Fruit fly (Drosophila melanogaster) whole organism, embryonic: ENCODE measurements around the gene ast.

ENCODE experiments used
- CG12236 ChIP-seq: fragments of 200-800 bp; sonication (Bioruptor generic); optimal IDR thresholded peaks from 2 replicates; lab custom pipeline; 2016; ENCODE audit warnings: missing biosample characterization, missing genetic modification characterization
- CG12391 ChIP-seq: fragments of 200-800 bp; sonication (Bioruptor generic); optimal IDR thresholded peaks from 3 replicates; lab custom pipeline; 2018; ENCODE audit warnings: missing biosample characterization, mild to moderate bottlenecking, missing genetic modification characterization, moderate library complexity
- CG13775 ChIP-seq: fragments of 200-800 bp; sonication (Bioruptor generic); optimal IDR thresholded peaks from 3 replicates; lab custom pipeline; 2017; ENCODE audit warnings: missing biosample characterization, mild to moderate bottlenecking, missing genetic modification characterization
- CG18011 ChIP-seq: fragments of 200-800 bp; sonication (Bioruptor generic); optimal IDR thresholded peaks from 2 replicates; lab custom pipeline; 2017; ENCODE audit warnings: missing biosample characterization, missing genetic modification characterization, mild to moderate bottlenecking, moderate library complexity, missing genotype
- CG18262 ChIP-seq: fragments of 200-800 bp; optimal IDR thresholded peaks from 3 replicates; lab custom pipeline; 2019; ENCODE audit warnings: missing biosample characterization, mild to moderate bottlenecking, missing genetic modification characterization, moderate library complexity
- CG1832 ChIP-seq: fragments of 200-800 bp; sonication (Bioruptor generic); optimal IDR thresholded peaks from 2 replicates; lab custom pipeline; 2017; ENCODE audit warnings: missing biosample characterization, mild to moderate bottlenecking, missing genetic modification characterization, inconsistent platforms
- CG2199 ChIP-seq: fragments of 200-800 bp; sonication (Bioruptor generic); IDR thresholded peaks from 3 replicates; pipeline ENCODE4 v1.3.6; 2022; ENCODE audit warnings: missing biosample characterization, missing genetic modification characterization
- CG31365 ChIP-seq: fragments of 200-800 bp; sonication (Bioruptor generic); optimal IDR thresholded peaks from 2 replicates; lab custom pipeline; 2018; ENCODE audit warnings: missing biosample characterization, mild to moderate bottlenecking, missing genetic modification characterization
- CG32532 ChIP-seq: fragments of 200-800 bp; sonication (Bioruptor generic); IDR thresholded peaks from 2 replicates; pipeline ENCODE4 v1.3.6; 2022; ENCODE audit warnings: missing biosample characterization, missing genetic modification characterization
- CG4328 ChIP-seq: fragments of 200-800 bp; sonication (Bioruptor generic); optimal IDR thresholded peaks from 3 replicates; lab custom pipeline; 2017; ENCODE audit warnings: missing biosample characterization, missing genetic modification reagents, missing genetic modification characterization
- CG4617 ChIP-seq: fragments of 200-800 bp; sonication (Bioruptor generic); optimal IDR thresholded peaks from 3 replicates; lab custom pipeline; 2016; ENCODE audit warnings: missing biosample characterization, missing genetic modification characterization, borderline replicate concordance
- CG4707 ChIP-seq: fragments of 200-800 bp; sonication (Bioruptor generic); optimal IDR thresholded peaks from 2 replicates; lab custom pipeline; 2018; ENCODE audit warnings: missing biosample characterization, mild to moderate bottlenecking, missing genetic modification characterization, moderate library complexity
- CG6272 ChIP-seq: fragments of 200-800 bp; sonication (Bioruptor generic); IDR thresholded peaks from 2 replicates; pipeline ENCODE4 v1.3.6; 2022; ENCODE audit warnings: missing biosample characterization, missing genetic modification characterization
- CG6765 ChIP-seq: fragments of 200-800 bp; sonication (Bioruptor generic); optimal IDR thresholded peaks from 3 replicates; lab custom pipeline; 2017; ENCODE audit warnings: missing biosample characterization, mild to moderate bottlenecking, missing genetic modification characterization
- CG7786 ChIP-seq: fragments of 200-800 bp; sonication (Bioruptor generic); optimal IDR thresholded peaks from 2 replicates; lab custom pipeline; 2016; ENCODE audit warnings: missing biosample characterization, missing genetic modification characterization
- CG8388 ChIP-seq: fragments of 200-800 bp; sonication (Bioruptor generic); optimal IDR thresholded peaks from 2 replicates; lab custom pipeline; 2019; ENCODE audit warnings: missing biosample characterization, mild to moderate bottlenecking, missing genetic modification characterization, moderate library complexity
- CG8924 ChIP-seq: fragments of 200-800 bp; optimal IDR thresholded peaks from 3 replicates; lab custom pipeline; 2019; ENCODE audit warnings: missing biosample characterization, mild to moderate bottlenecking, missing genetic modification characterization, moderate library complexity
- CrebB ChIP-seq: fragments of 200-800 bp; sonication (Bioruptor generic); optimal IDR thresholded peaks from 3 replicates; lab custom pipeline; 2018; ENCODE audit warnings: missing biosample characterization, mild to moderate bottlenecking, missing genetic modification characterization
- D ChIP-seq, 2 experiments: fragments of 200-800 bp in 1 of 2; fragments of >200 bp in 1 of 2; sonication (Bioruptor generic) in 1 of 2; optimal IDR thresholded peaks; 2 replicates in 1 of 2; 3 replicates in 1 of 2; lab custom pipeline; 2017; ENCODE audit warnings: mild to moderate bottlenecking in 1 of 2, missing biosample characterization in 1 of 2, missing genetic modification characterization in 1 of 2, missing genetic modification reagents in 1 of 2
- Dek ChIP-seq: fragments of 200-800 bp; sonication (Bioruptor generic); optimal IDR thresholded peaks from 3 replicates; lab custom pipeline; 2019; ENCODE audit warnings: missing biosample characterization, mild to moderate bottlenecking, missing genetic modification characterization, moderate library complexity
- H2.0 ChIP-seq: fragments of 200-800 bp; sonication (Bioruptor generic); IDR thresholded peaks from 2 replicates; pipeline ENCODE4 v1.3.6; 2022; ENCODE audit warnings: missing biosample characterization, missing genetic modification characterization
- Hey ChIP-seq: fragments of 200-800 bp; sonication (Bioruptor generic); optimal IDR thresholded peaks from 3 replicates; lab custom pipeline; 2018; ENCODE audit warnings: missing biosample characterization, mild to moderate bottlenecking, missing genetic modification characterization
- Jarid2 ChIP-seq: fragments of 200-800 bp; sonication (Bioruptor generic); optimal IDR thresholded peaks from 3 replicates; lab custom pipeline; 2017; ENCODE audit warnings: mild to moderate bottlenecking, missing biosample characterization, missing genetic modification reagents, missing genetic modification characterization
- MBD-R2 ChIP-seq: fragments of 200-800 bp; sonication (Bioruptor generic); IDR thresholded peaks from 2 replicates; pipeline ENCODE4 v1.3.6; 2022; ENCODE audit warnings: missing biosample characterization, missing genetic modification characterization
- Nf-YC ChIP-seq: fragments of 200-800 bp; optimal IDR thresholded peaks from 3 replicates; lab custom pipeline; 2019; ENCODE audit warnings: missing biosample characterization, mild to moderate bottlenecking, missing genetic modification characterization, moderate library complexity
- Sry-β ChIP-seq: fragments of 200-800 bp; sonication (Bioruptor generic); optimal IDR thresholded peaks from 2 replicates; lab custom pipeline; 2018; ENCODE audit warnings: missing biosample characterization, mild to moderate bottlenecking, missing genetic modification characterization, moderate library complexity
- bbx ChIP-seq: fragments of 200-800 bp; sonication (Bioruptor generic); IDR thresholded peaks from 2 replicates; pipeline ENCODE4 v1.3.6; 2022; ENCODE audit warnings: missing biosample characterization, missing genetic modification characterization; ENCODE audit not compliant: partially characterized antibody
- cg ChIP-seq: fragments of 200-800 bp; sonication (Bioruptor generic); optimal IDR thresholded peaks from 3 replicates; lab custom pipeline; 2019; ENCODE audit warnings: missing biosample characterization, mild to moderate bottlenecking, missing genetic modification characterization, moderate library complexity
- corto ChIP-seq: fragments of 200-800 bp; sonication (Bioruptor generic); optimal IDR thresholded peaks from 2 replicates; lab custom pipeline; 2016; ENCODE audit warnings: missing biosample characterization, mild to moderate bottlenecking, missing genetic modification characterization, moderate library complexity
- crol ChIP-seq: fragments of 200-800 bp; sonication (Bioruptor generic); IDR thresholded peaks from 2 replicates; pipeline ENCODE4 v1.3.6; 2022; ENCODE audit warnings: missing biosample characterization, missing genetic modification characterization
- dysf ChIP-seq: fragments of 200-800 bp; sonication (Bioruptor generic); IDR thresholded peaks from 3 replicates; pipeline ENCODE4 v1.3.6; 2022; ENCODE audit warnings: missing biosample characterization, missing genetic modification characterization
- emc ChIP-seq: fragments of 200-800 bp; sonication (Bioruptor generic); optimal IDR thresholded peaks from 2 replicates; lab custom pipeline; 2016; ENCODE audit warnings: missing biosample characterization, missing genetic modification characterization
- exex ChIP-seq: fragments of 200-800 bp; sonication (Bioruptor generic); optimal IDR thresholded peaks from 4 replicates; lab custom pipeline; 2018; ENCODE audit warnings: missing biosample characterization, mild to moderate bottlenecking, missing genetic modification characterization, moderate library complexity
- fru ChIP-seq: fragments of >200 bp; optimal IDR thresholded peaks from 2 replicates; lab custom pipeline; 2017
- hb ChIP-seq: fragments of 200-800 bp; sonication (Bioruptor generic); IDR thresholded peaks from 3 replicates; pipeline ENCODE4 v1.3.6; 2022; ENCODE audit warnings: missing biosample characterization, missing genetic modification characterization; ENCODE audit not compliant: partially characterized antibody
- inv ChIP-seq: fragments of 200-800 bp; sonication (Bioruptor generic); IDR thresholded peaks from 2 replicates; pipeline ENCODE4 v1.3.6; 2022; ENCODE audit warnings: missing biosample characterization, missing genetic modification characterization; ENCODE audit not compliant: partially characterized antibody
- kni ChIP-seq: fragments of 200-800 bp; sonication (Bioruptor generic); optimal IDR thresholded peaks from 3 replicates; lab custom pipeline; 2017; ENCODE audit warnings: mild to moderate bottlenecking, missing biosample characterization, missing genetic modification reagents, missing genetic modification characterization
- pb ChIP-seq: fragments of 200-800 bp; sonication (Bioruptor generic); optimal IDR thresholded peaks from 3 replicates; lab custom pipeline; 2016; ENCODE audit warnings: missing biosample characterization, missing genetic modification characterization
- sens ChIP-seq: fragments of 200-800 bp; sonication (Bioruptor generic); peaks from one replicate; lab custom pipeline; 2016; ENCODE audit warnings: missing biosample characterization, missing genetic modification characterization
- sens-2 ChIP-seq: fragments of 200-800 bp; sonication (Bioruptor generic); IDR thresholded peaks from 2 replicates; pipeline ENCODE4 v1.3.6; 2022; ENCODE audit warnings: missing biosample characterization, missing genetic modification characterization
- sim ChIP-seq: fragments of 200-800 bp; sonication (Bioruptor generic); IDR thresholded peaks from 2 replicates; pipeline ENCODE4 v1.3.6; 2022; ENCODE audit warnings: missing biosample characterization, missing genetic modification characterization
- sima ChIP-seq: fragments of 200-800 bp; sonication (Bioruptor generic); optimal IDR thresholded peaks from 2 replicates; lab custom pipeline; 2016; ENCODE audit warnings: missing biosample characterization, missing genetic modification characterization
- sqz ChIP-seq: fragments of 200-800 bp; sonication (Bioruptor generic); optimal IDR thresholded peaks from 3 replicates; lab custom pipeline; 2018; ENCODE audit warnings: missing biosample characterization, mild to moderate bottlenecking, missing genetic modification characterization
- ttk ChIP-seq: fragments of 200-800 bp; sonication (Bioruptor generic); IDR thresholded peaks from 2 replicates; pipeline ENCODE4 v2.1.2; 2022; ENCODE audit warnings: missing biosample characterization, missing genetic modification characterization
- tx ChIP-seq: fragments of 200-800 bp; sonication (Bioruptor generic); optimal IDR thresholded peaks from 2 replicates; lab custom pipeline; 2016; ENCODE audit warnings: missing biosample characterization, missing genetic modification characterization
- unpg ChIP-seq: fragments of 200-800 bp; sonication (Bioruptor generic); optimal IDR thresholded peaks from 3 replicates; lab custom pipeline; 2018; ENCODE audit warnings: missing biosample characterization, mild to moderate bottlenecking, missing genetic modification characterization, moderate library complexity
- wek ChIP-seq: fragments of 200-800 bp; sonication (Bioruptor generic); optimal IDR thresholded peaks from 3 replicates; lab custom pipeline; 2018; ENCODE audit warnings: missing biosample characterization, mild to moderate bottlenecking, missing genetic modification characterization, moderate library complexity

Gene ast

DNA sequence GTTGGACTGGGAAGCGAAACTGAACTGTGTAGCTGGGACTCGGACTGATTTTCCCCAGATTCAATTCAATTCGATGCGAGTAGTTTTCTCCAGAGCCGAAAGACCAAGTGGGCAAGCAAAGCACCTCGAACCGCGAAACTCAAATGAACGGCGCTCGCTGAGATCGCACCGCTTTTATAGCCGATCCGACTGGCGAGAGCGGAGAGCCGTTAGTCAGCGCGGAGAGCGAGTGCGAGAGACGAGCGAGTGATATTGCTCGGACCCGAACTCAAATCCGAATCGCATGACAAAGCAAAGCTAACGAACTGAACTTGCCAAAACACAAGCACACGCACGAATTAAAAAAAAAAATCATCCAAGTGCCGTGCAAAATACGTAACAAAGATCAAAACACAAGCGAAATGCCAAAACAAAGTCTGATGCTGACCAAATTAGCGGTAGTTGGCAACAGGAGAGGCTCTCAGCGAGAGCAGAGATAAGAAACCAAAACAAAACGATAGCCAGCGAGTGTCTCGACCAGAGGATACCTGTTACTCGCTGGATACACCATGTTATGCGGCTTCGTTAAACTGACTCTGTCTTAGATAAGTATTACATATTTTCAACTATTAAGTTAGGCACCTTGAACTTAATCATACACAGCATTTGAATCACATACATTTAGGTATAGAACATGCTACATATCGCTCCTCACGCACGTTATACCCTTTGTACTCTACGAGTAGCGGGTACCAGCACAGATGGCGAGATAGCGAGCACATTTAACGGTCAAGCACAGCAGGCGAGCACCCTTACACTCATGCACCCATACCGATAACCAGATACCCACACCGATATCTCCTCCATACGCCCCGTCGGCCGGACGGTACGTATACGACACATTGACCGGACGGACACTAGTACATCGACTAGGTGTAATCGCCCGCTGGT is 41.4 kb downstream of the ast start (continued):
- TF ChIP-seq CG4707 = no peak
- peak; percentile 50 for TF ChIP-seq fru (lab: Kevin White, UChicago)
- peak; percentile 52 for TF ChIP-seq exex (tag; lab: Kevin White, UChicago)
- no peak for TF ChIP-seq Sry-β
- TF ChIP-seq CG12236 (GFP tag; lab: Kevin White, UChicago) = no peak
- peak; percentile 29 for TF ChIP-seq Hey (tag; lab: Kevin White, UChicago)
- no peak for TF ChIP-seq wek (GFP tag; lab: Kevin White, UChicago)
- 0 out of 2 replicates have a peak, but pooled peaks have one; percentile 6 for TF ChIP-seq sens-2 (GFP tag; lab: Robert Waterston, UW)
- peak; percentile 74 for TF ChIP-seq CG12391 (tag; lab: Kevin White, UChicago)
- TF ChIP-seq CG7786 (GFP tag; lab: Kevin White, UChicago) = peak; percentile 83
- peak; percentile 57 for TF ChIP-seq CG6272 (GFP tag; lab: Robert Waterston, UW)
- TF ChIP-seq dysf (GFP tag; lab: Robert Waterston, UW) = peak; percentile 89
- peak; percentile 51 for TF ChIP-seq CG18011
- peak; percentile 59 for TF ChIP-seq tx (GFP tag; lab: Kevin White, UChicago)
- no peak for TF ChIP-seq sim (GFP tag; lab: Robert Waterston, UW)
- TF ChIP-seq CrebB (tag; lab: Kevin White, UChicago) = peak; percentile 16
- TF ChIP-seq corto (GFP tag; lab: Kevin White, UChicago) = peak; percentile 87
- peak; percentile 20; the same call in 1 of the 2 replicates for TF ChIP-seq bbx
- peak; percentile 72 for TF ChIP-seq CG13775 (GFP tag; lab: Kevin White, UChicago)
- TF ChIP-seq CG2199 (GFP tag; lab: Robert Waterston, UW) = no peak
- TF ChIP-seq sqz (GFP tag; lab: Kevin White, UChicago) = no peak
- no peak for TF ChIP-seq crol (GFP tag; lab: Robert Waterston, UW)
- TF ChIP-seq inv (GFP tag; lab: Robert Waterston, UW) = no peak
- peak; percentile 70 for TF ChIP-seq unpg (GFP tag; lab: Kevin White, UChicago)
- peak; percentile 70 for TF ChIP-seq Jarid2 (GFP tag; lab: Kevin White, UChicago)
- peak; percentile 83 for TF ChIP-seq CG32532 (GFP tag; lab: Robert Waterston, UW)
- TF ChIP-seq CG31365 = no peak
- TF ChIP-seq MBD-R2 (GFP tag; lab: Robert Waterston, UW) = peak; percentile 44; the same call in 1 of the 2 replicates
- TF ChIP-seq pb (GFP tag; lab: Kevin White, UChicago) = no peak
- no peak for TF ChIP-seq sima (GFP tag; lab: Kevin White, UChicago)
- TF ChIP-seq Nf-YC (tag; lab: Kevin White, UChicago) = peak; percentile 6
- no peak for TF ChIP-seq emc (GFP tag; lab: Kevin White, UChicago)
- TF ChIP-seq ttk = peak; percentile 30; the same call in 1 of the 2 replicates
- TF ChIP-seq CG6765 (GFP tag; lab: Kevin White, UChicago) = peak; percentile 45
- TF ChIP-seq Dek (tag; lab: Kevin White, UChicago) = peak; percentile 50
- TF ChIP-seq CG4328 (GFP tag; lab: Kevin White, UChicago) = no peak
- TF ChIP-seq CG8388 (GFP tag; lab: Kevin White, UChicago) = peak; percentile 55
- TF ChIP-seq cg = peak; percentile 14
- TF ChIP-seq CG18262 (tag; lab: Kevin White, UChicago) = peak; percentile 50
- peak; percentile 69; the same call in 1 of the 2 replicates for TF ChIP-seq H2.0 (GFP tag; lab: Robert Waterston, UW)
- peak; percentile 39 for TF ChIP-seq CG4617 (GFP tag; lab: Kevin White, UChicago)
- peak; percentile 93 for TF ChIP-seq sens
- TF ChIP-seq D (optimal IDR thresholded peaks at IDR 0.05; lab: Kevin White, UChicago) = no peak
- TF ChIP-seq D (GFP tag; optimal IDR thresholded peaks at IDR 0.05; lab: Kevin White, UChicago) = peak; percentile 32
- TF ChIP-seq hb = no peak
- no peak for TF ChIP-seq kni (GFP tag; lab: Kevin White, UChicago)
- no peak for TF ChIP-seq CG1832 (GFP tag; lab: Kevin White, UChicago)
- TF ChIP-seq CG8924 = peak; percentile 64
